Fruit fly (Drosophila melanogaster): ENCODE data around the gene CG11878.

dm6 chr3R:25247379-25247869, 26.2 kb upstream of the CG11878 start, which contains the start of the genes RpS27 and Nup37:
- TF ChIP-seq h (optimal IDR thresholded peaks at IDR 0.05) (no peak), psq (optimal IDR thresholded peaks at IDR 0.05) (no peak)

Data from Kc167 (cell line).